Worm (Caenorhabditis elegans): ENCODE data around the gene T19C3.6.

Gene T19C3.6

DNA sequence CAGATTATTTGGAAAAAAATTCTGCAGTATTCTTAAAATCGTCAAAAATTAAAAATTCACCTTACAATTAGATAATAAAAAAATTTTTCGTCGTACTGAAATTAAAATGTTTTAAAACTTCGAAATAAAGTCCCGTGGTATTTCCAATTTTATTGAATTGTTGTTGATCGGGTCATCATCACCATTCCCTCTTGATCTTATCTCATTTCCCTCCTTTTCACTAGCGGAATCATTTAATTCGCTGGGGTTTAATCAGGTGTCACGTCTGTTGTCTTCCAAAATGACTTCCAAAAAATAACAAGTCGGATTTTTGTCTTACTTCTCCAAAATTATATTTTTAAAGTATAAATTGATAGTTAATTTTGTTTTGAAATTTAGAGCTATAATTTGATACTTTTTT lies 25.3 kb upstream of the T19C3.6 start:
- TF ChIP-seq hmbx-1 (tag; optimal IDR thresholded peaks at IDR 0.05): no peak

DNA sequence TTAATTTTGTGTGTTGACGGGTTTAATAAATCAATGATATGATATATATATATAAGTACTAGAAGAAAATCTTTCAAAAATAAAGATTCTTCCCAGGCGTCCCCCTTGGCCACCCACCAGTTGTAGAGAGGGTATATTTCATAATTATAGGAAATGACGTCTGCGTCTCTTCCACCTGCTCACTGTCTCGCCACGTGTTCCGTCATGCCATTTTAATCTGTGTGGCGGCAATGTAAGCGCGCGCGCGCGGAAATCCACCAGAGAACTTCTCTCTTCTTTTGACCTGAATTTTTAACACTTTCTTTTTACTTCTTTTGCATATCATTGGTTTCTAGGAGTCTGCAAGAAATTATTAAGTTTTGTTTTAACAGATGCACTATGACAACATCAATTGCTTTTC lies 23.0 kb upstream of the T19C3.6 start:
- TF ChIP-seq hnd-1 (tag; optimal IDR thresholded peaks at IDR 0.05) (no peak), pes-1 (GFP tag; IDR thresholded peaks at IDR 0.05) (no peak), B0310.2 (tag; optimal IDR thresholded peaks at IDR 0.05) (no peak), hmg-4 (GFP tag; optimal IDR thresholded peaks at IDR 0.05) (no peak), tbx-11 (GFP tag; IDR thresholded peaks at IDR 0.05) (no peak), scrt-1 (GFP tag; IDR thresholded peaks at IDR 0.05) (no peak), aly-1 (tag; optimal IDR thresholded peaks at IDR 0.05) (no peak), ama-1 (optimal IDR thresholded peaks at IDR 0.05) (no peak), tbx-37 (GFP tag; conservative IDR thresholded peaks at IDR 0.05) (no peak), ceh-36 (tag; optimal IDR thresholded peaks at IDR 0.05) (no peak), hmbx-1 (tag; optimal IDR thresholded peaks at IDR 0.05) (no peak), ets-7 (tag; optimal IDR thresholded peaks at IDR 0.05) (no peak)

DNA sequence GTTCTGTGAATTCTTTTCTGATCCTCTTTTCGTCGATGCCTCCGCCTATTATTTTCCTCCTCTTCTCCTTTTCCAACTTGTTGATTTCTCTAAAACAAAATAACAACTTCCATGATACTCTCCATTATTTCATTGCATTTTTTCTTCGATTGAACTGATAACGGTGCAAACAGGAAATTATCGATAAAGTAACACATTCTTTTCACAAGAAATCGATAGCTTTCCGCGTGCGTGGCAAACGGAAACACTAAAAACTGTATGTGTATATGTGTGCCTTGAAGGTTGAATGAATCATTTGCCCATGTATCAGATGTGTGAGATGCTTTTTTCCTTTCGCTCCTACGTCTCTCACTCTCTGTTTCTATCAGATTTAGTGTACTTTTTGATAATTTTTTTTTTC lies 20.3 kb upstream of the T19C3.6 start:
- TF ChIP-seq tbx-37 (GFP tag; conservative IDR thresholded peaks at IDR 0.05) (no peak), tra-4 (tag; optimal IDR thresholded peaks at IDR 0.05) (no peak), aly-1 (tag; optimal IDR thresholded peaks at IDR 0.05) (no peak), ceh-36 (tag; optimal IDR thresholded peaks at IDR 0.05) (no peak)

DNA sequence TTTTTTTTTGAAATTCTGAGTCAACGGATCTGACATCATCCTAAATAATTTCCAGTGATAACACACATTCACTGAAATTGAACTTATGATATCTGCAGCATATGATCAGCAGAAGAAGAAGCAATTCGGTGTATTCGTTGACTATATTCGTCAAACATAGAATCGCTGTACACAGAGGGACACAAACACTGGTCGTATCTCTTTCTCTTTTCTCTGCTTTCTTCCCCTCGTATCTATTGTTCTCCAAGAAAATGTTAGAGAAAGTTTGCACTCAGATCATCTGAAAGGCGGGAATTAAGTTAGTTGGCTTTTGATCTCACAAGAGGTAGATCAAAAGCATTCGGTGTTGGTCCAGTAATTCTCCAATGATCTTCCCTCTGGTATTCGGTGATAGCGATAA lies 19.2 kb upstream of the T19C3.6 start:
- TF ChIP-seq tbx-11 (GFP tag; IDR thresholded peaks at IDR 0.05) (no peak), ama-1 (optimal IDR thresholded peaks at IDR 0.05) (no peak), hmg-4 (GFP tag; optimal IDR thresholded peaks at IDR 0.05) (no peak), F13C5.2 (tag; optimal IDR thresholded peaks at IDR 0.05) (no peak)

DNA sequence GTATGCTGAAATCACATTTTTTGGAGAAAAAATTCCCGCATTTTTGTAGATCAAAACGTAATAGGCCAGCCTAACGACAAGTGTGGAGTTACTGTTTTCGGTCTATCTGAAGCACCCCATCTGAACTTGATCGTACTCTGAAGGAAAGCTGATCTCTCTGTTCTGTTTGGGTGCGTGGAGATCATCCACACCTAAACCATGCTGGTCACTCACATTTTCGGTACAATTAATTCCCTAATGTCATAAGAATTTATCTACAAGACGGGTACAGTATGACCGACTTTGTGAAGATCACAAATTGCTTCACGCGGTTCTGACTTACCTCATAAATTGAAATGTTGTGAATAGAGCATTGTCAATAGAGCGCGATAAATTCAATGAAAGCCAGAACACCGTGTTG lies 18.6 kb upstream of the T19C3.6 start:
- TF ChIP-seq sea-1 (GFP tag; conservative IDR thresholded peaks at IDR 0.05): no peak

DNA sequence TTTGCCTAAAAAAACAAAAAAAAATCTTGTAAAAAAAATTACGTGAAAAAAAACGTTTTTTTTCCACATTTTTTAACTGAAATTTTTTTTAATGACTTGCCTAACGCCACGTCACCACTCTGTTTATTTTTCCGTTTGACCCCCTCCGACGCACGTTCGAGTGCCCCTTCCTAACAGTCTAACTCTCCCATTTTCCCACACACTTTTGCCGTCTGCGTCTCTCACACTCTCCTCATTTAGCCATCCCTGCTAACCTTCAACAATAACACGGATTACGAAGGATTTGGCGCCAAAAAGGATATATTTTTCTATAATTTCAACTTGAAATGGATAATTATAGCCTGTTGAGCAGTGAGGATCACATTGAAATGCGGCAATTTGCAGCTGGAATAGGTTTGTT lies 15.9 kb upstream of the T19C3.6 start:
- TF ChIP-seq pes-1 (GFP tag; IDR thresholded peaks at IDR 0.05) (no peak), tra-4 (tag; optimal IDR thresholded peaks at IDR 0.05) (no peak), sea-1 (GFP tag; conservative IDR thresholded peaks at IDR 0.05) (no peak), scrt-1 (GFP tag; IDR thresholded peaks at IDR 0.05) (no peak), tbx-11 (GFP tag; IDR thresholded peaks at IDR 0.05) (no peak), ama-1 (optimal IDR thresholded peaks at IDR 0.05) (no peak), ets-7 (tag; optimal IDR thresholded peaks at IDR 0.05) (no peak), aly-1 (tag; optimal IDR thresholded peaks at IDR 0.05) (no peak), hnd-1 (tag; optimal IDR thresholded peaks at IDR 0.05) (no peak), hmbx-1 (tag; optimal IDR thresholded peaks at IDR 0.05) (no peak)

DNA sequence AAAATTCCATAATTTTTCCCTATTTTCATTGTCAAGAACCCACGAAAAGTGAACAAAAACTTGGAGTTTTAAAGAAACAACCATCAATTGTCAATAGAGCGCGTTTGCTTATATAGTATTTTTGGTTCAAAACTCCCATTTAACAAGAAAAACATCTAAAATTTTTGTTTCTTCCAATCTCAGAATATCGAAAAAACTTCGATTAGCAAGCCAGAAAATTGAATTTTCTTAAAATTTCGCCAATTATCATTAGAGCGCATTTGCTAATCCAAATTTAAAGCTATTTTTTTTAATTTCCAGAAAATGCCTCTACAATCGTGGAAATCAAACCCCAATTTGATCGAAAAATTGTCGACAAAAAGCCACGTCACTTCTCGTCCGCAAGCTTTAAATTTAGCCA lies 15.1 kb upstream of the T19C3.6 start, which contains the start of gene orai-1:
Gene orai-1 (plus strand): TSS at position 301 of the 400 bp plus-strand sequence.
- TF ChIP-seq aly-1 (tag; optimal IDR thresholded peaks at IDR 0.05): no peak
- no peak for TF ChIP-seq tbx-11 (GFP tag; IDR thresholded peaks at IDR 0.05)
- TF ChIP-seq tra-4 (tag; optimal IDR thresholded peaks at IDR 0.05): no peak
- TF ChIP-seq pes-1 (GFP tag; IDR thresholded peaks at IDR 0.05): no peak
- TF ChIP-seq hmbx-1 (tag; optimal IDR thresholded peaks at IDR 0.05): no peak
- TF ChIP-seq F13C5.2 (tag; optimal IDR thresholded peaks at IDR 0.05): no peak

DNA sequence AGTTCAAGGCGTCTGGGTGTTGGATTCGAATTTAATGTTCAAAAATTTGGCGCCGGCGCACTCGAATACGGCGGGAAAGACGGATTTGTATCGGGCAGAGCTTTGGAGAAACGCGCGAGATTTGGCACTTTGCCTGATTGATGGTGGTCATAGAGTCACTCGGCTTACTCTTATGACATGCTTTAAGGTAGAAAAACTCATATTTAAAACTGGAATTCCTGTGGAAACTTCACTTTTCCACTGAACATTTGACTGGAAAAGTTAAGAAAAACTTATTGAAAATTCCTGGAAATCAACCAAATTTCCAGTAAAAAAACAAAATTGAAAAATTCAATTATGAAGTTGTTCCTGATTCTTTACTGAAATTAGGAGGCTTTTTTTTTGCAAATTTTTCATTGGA lies 13.3 kb upstream of the T19C3.6 start:
- TF ChIP-seq ceh-36 (tag; optimal IDR thresholded peaks at IDR 0.05) (no peak), hmg-4 (GFP tag; optimal IDR thresholded peaks at IDR 0.05) (no peak), pes-1 (GFP tag; IDR thresholded peaks at IDR 0.05) (no peak), tra-4 (tag; optimal IDR thresholded peaks at IDR 0.05) (no peak), tbx-11 (GFP tag; IDR thresholded peaks at IDR 0.05) (no peak), sea-1 (GFP tag; conservative IDR thresholded peaks at IDR 0.05) (no peak), hnd-1 (tag; optimal IDR thresholded peaks at IDR 0.05) (no peak), hmbx-1 (tag; optimal IDR thresholded peaks at IDR 0.05) (no peak), aly-1 (tag; optimal IDR thresholded peaks at IDR 0.05) (no peak), ets-7 (tag; optimal IDR thresholded peaks at IDR 0.05) (no peak)

DNA sequence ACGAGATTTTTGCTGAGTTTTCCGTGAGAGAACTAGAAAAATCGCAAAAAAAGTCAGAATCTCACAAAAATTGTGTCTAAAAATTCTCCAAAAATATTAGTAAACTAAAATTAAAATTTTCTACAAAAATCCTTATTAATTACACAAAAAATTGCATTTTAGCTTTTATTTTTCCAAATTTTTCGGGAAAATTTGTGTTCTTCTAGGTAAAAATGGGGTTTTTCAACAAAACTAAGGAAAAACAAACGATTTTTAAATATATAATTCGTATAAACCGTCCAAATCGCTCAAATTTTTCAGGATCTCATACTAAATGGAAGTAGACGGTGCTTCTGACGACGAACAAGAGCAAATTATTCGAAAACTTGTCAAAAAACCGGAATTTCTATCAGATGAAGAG lies 10.4 kb upstream of the T19C3.6 start, which contains the start of gene W06E11.1:
Gene W06E11.1 (plus strand): TSS at position 301 of the 400 bp plus-strand sequence.
- TF ChIP-seq hmg-4 (GFP tag; optimal IDR thresholded peaks at IDR 0.05) (no peak), ama-1 (optimal IDR thresholded peaks at IDR 0.05) (no peak), hnd-1 (tag; optimal IDR thresholded peaks at IDR 0.05) (no peak), sea-1 (GFP tag; conservative IDR thresholded peaks at IDR 0.05) (no peak), aly-1 (tag; optimal IDR thresholded peaks at IDR 0.05) (no peak)

DNA sequence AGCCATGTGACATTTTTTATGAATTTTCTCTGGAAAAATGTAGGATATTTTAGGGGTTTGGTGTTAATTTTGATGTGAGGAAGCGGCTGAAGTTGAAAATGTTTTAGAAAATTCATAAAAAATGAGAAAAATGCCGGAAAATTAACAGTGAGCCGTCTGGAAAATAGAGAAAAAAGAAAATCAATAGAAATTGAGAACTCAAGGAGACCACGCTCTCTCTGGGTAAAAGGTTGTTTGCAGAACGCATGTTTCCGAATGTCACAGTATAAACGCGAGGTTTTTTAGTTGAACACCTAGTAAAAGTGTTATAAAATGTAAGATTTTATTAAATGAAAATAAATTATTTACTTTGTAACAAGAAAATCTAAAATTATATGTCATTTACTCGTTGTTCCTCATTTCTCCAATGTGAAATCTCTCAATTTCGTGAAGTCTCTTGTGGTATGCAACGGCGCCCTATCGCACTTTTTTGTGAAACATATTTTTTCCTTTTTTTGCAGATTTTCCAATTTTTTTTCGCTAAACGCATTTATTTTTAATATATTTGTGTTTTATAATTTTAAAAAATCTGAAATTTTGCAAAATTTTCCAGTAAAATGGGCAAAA lies 9.0 kb upstream of the T19C3.6 start, which contains the start of the genes tag-266 and tag-267:
Gene tag-266 (minus strand): TSS at position 29 of the 606 bp plus-strand sequence.
Gene tag-267 (plus strand): TSS at position 593 of the 606 bp plus-strand sequence.
- TF ChIP-seq tbx-37 (GFP tag; conservative IDR thresholded peaks at IDR 0.05) (peak; percentile 58), sea-1 (GFP tag; conservative IDR thresholded peaks at IDR 0.05) (no peak), tbx-11 (GFP tag; IDR thresholded peaks at IDR 0.05) (peak; percentile 71), ama-1 (optimal IDR thresholded peaks at IDR 0.05) (no peak), ceh-13 (GFP tag; optimal IDR thresholded peaks at IDR 0.05) (peak; percentile 40), hmbx-1 (tag; optimal IDR thresholded peaks at IDR 0.05) (peak; percentile 56), scrt-1 (GFP tag; IDR thresholded peaks at IDR 0.05) (no peak), flt-1 (GFP tag; IDR thresholded peaks at IDR 0.05) (peak; percentile 35; the same call in 1 of the 2 replicates), tra-4 (tag; optimal IDR thresholded peaks at IDR 0.05) (peak; percentile 18), B0310.2 (tag; optimal IDR thresholded peaks at IDR 0.05) (peak; percentile 59), ets-7 (tag; optimal IDR thresholded peaks at IDR 0.05) (no peak), F13C5.2 (tag; optimal IDR thresholded peaks at IDR 0.05) (peak; percentile 87), ceh-36 (tag; optimal IDR thresholded peaks at IDR 0.05) (no peak), hmg-4 (GFP tag; optimal IDR thresholded peaks at IDR 0.05) (no peak), pes-1 (GFP tag; IDR thresholded peaks at IDR 0.05) (peak; percentile 78), aly-1 (tag; optimal IDR thresholded peaks at IDR 0.05) (no peak), hnd-1 (tag; optimal IDR thresholded peaks at IDR 0.05) (peak; percentile 63)
